Worm (Caenorhabditis elegans) whole organism, L3 larva: ENCODE measurements around the gene Y25C1A.7.
"Not testable (repeated sequence)": the region's sequence is repeated elsewhere in the genome, so short reads cannot be mapped to it uniquely, and the experiment has no call there.

Experiments
- aly-2 ChIP-seq: fragments of 150-350 bp; optimal IDR thresholded peaks from 2 replicates; lab custom pipeline; 2014; ENCODE audit warnings: missing biosample characterization, missing genetic modification characterization
- ama-1 ChIP-seq: fragments of 150-350 bp; optimal IDR thresholded peaks from 2 replicates; lab custom pipeline; 2018
- ceh-82 ChIP-seq: fragments of 150-350 bp; optimal IDR thresholded peaks from 2 replicates; lab custom pipeline; 2014; ENCODE audit warnings: missing biosample characterization, missing genetic modification characterization
- daf-12 ChIP-seq: fragments of 150-350 bp; optimal IDR thresholded peaks from 2 replicates; lab custom pipeline; 2014; ENCODE audit warnings: missing biosample characterization, missing genetic modification reagents, missing genetic modification characterization
- elt-3 ChIP-seq, 3 experiments: fragments of 150-350 bp in 1 of 3; sonication (generic microtip) in 2 of 3; optimal IDR thresholded peaks; 2 replicates in 2 of 3; 4 replicates in 1 of 3; lab custom pipeline; 2014 to 2017; ENCODE audit warnings: missing biosample characterization in 3 of 3, missing genetic modification characterization in 3 of 3
- nhr-237 ChIP-seq: fragments of 150-350 bp; optimal IDR thresholded peaks from 2 replicates; lab custom pipeline; 2014; ENCODE audit warnings: missing biosample characterization, missing genetic modification characterization
- nhr-28 ChIP-seq: fragments of 150-350 bp; optimal IDR thresholded peaks from 2 replicates; lab custom pipeline; 2014; ENCODE audit warnings: missing biosample characterization, missing genetic modification characterization
- skn-1 ChIP-seq: fragments of 150-350 bp; optimal IDR thresholded peaks from 2 replicates; lab custom pipeline; 2014; ENCODE audit warnings: missing biosample characterization, missing genetic modification characterization
- zag-1 ChIP-seq: fragments of 150-350 bp; optimal IDR thresholded peaks from 2 replicates; lab custom pipeline; 2014; ENCODE audit warnings: missing biosample characterization, missing genetic modification characterization
- ztf-4 ChIP-seq: fragments of 150-350 bp; optimal IDR thresholded peaks from 2 replicates; lab custom pipeline; 2014; ENCODE audit warnings: missing biosample characterization, missing genetic modification characterization

ce11 chrII:3032480-3032879 lies 38.4 kb downstream of the Y25C1A.7 start, which contains the start of gene B0454.6:
- TF ChIP-seq ztf-4 (tag; lab: Kevin White, UChicago); elt-3 (tag; optimal IDR thresholded peaks at IDR 0.05; lab: Kevin White, UChicago); ama-1; zag-1 (tag; lab: Kevin White, UChicago); aly-2 (tag; lab: Kevin White, UChicago); skn-1 (tag; lab: Kevin White, UChicago); ceh-82 (tag; lab: Kevin White, UChicago); nhr-28 (tag; lab: Kevin White, UChicago); nhr-237 (tag; lab: Kevin White, UChicago); daf-12 (tag; lab: Kevin White, UChicago): not testable (repeated sequence)
